Worm (Caenorhabditis elegans) whole organism, early embryonic: ENCODE data around the gene F13C5.5.

ENCODE experiments used
- B0310.2 ChIP-seq: sonication (generic microtip); optimal IDR thresholded peaks from 2 replicates; lab custom pipeline; 2016; ENCODE audit warnings: mild to moderate bottlenecking, missing genetic modification characterization, missing compliant biosample characterization
- F13C5.2 ChIP-seq: sonication (generic microtip); optimal IDR thresholded peaks from 2 replicates; lab custom pipeline; 2017; ENCODE audit warnings: mild to moderate bottlenecking, missing genetic modification characterization, inconsistent platforms, missing compliant biosample characterization
- ama-1 ChIP-seq: fragments of 150-350 bp; optimal IDR thresholded peaks from 2 replicates; lab custom pipeline; 2014
- ceh-13 ChIP-seq: fragments of 200-800 bp; sonication (Bioruptor generic); optimal IDR thresholded peaks from 2 replicates; lab custom pipeline; 2018; ENCODE audit warnings: mild to moderate bottlenecking, missing genetic modification characterization, missing compliant biosample characterization
- ceh-36 ChIP-seq: sonication (generic microtip); optimal IDR thresholded peaks from 2 replicates; lab custom pipeline; 2016; ENCODE audit warnings: missing genetic modification characterization, inconsistent platforms, missing compliant biosample characterization
- ets-7 ChIP-seq: sonication (generic microtip); optimal IDR thresholded peaks from 2 replicates; lab custom pipeline; 2016; ENCODE audit warnings: missing genotype, missing genetic modification characterization, missing compliant biosample characterization
- flt-1 ChIP-seq: fragments of 200-800 bp; sonication (Bioruptor generic); IDR thresholded peaks from 2 replicates; pipeline ENCODE4 v1.3.6; 2022; ENCODE audit warnings: missing genetic modification characterization, missing compliant biosample characterization
- hmbx-1 ChIP-seq: sonication (generic microtip); optimal IDR thresholded peaks from 2 replicates; lab custom pipeline; 2016; ENCODE audit warnings: mild to moderate bottlenecking, missing genetic modification characterization, missing compliant biosample characterization
- hmg-4 ChIP-seq: fragments of 200-800 bp; sonication (Bioruptor generic); optimal IDR thresholded peaks from 2 replicates; lab custom pipeline; 2018; ENCODE audit warnings: mild to moderate bottlenecking, missing genetic modification characterization, missing compliant biosample characterization
- scrt-1 ChIP-seq: fragments of 200-800 bp; sonication (Bioruptor generic); IDR thresholded peaks from 2 replicates; pipeline ENCODE4 v1.3.6; 2022; ENCODE audit warnings: missing genetic modification characterization, missing compliant biosample characterization
- sea-1 ChIP-seq: fragments of 200-800 bp; sonication (Bioruptor generic); conservative IDR thresholded peaks from 2 replicates; pipeline ENCODE4 v1.3.6; 2022; ENCODE audit warnings: missing genetic modification characterization, missing compliant biosample characterization
- tbx-11 ChIP-seq: fragments of 200-800 bp; sonication (Bioruptor generic); IDR thresholded peaks from 2 replicates; pipeline ENCODE4 v1.3.6; 2022; ENCODE audit warnings: missing genetic modification characterization, missing compliant biosample characterization
- tbx-37 ChIP-seq: fragments of 200-800 bp; sonication (Bioruptor generic); conservative IDR thresholded peaks from 2 replicates; pipeline ENCODE4 v1.3.6; 2022; ENCODE audit warnings: missing genetic modification reagents, missing genetic modification characterization, missing compliant biosample characterization

- TF ChIP-seq ceh-13 (GFP tag; lab: Kevin White, UChicago) (no peak), hmg-4 (GFP tag; lab: Kevin White, UChicago) (no peak), tbx-37 (GFP tag; lab: Robert Waterston, UW) (no peak), tbx-11 (no peak), ama-1 (lab: Kevin White, UChicago) (no peak), flt-1 (GFP tag; lab: Robert Waterston, UW) (no peak), B0310.2 (no peak), F13C5.2 (tag; lab: Kevin White, UChicago) (no peak), sea-1 (GFP tag; lab: Robert Waterston, UW) (no peak), scrt-1 (no peak), ceh-36 (tag; lab: Kevin White, UChicago) (no peak), ets-7 (tag; lab: Kevin White, UChicago) (no peak), hmbx-1 (tag; lab: Kevin White, UChicago) (no peak)
Measured at ce11 chrX:575084-575483, 33.2 kb downstream of the F13C5.5 start.
